Fruit fly (Drosophila melanogaster) whole organism, embryonic: Measurements from ENCODE around the gene CG16985.

Source experiments
- Aef1 ChIP-seq: fragments of 200-800 bp; sonication (Bioruptor generic); IDR thresholded peaks from 3 replicates; pipeline ENCODE4 v1.3.6; 2022; ENCODE audit warnings: missing biosample characterization, missing genetic modification characterization
- BtbVII ChIP-seq: fragments of 200-800 bp; sonication (Bioruptor generic); optimal IDR thresholded peaks from 3 replicates; lab custom pipeline; 2017; ENCODE audit warnings: missing biosample characterization, mild to moderate bottlenecking, missing genetic modification characterization
- CG10147 ChIP-seq: fragments of 200-800 bp; sonication (Bioruptor generic); optimal IDR thresholded peaks from 2 replicates; lab custom pipeline; 2019; ENCODE audit warnings: missing biosample characterization, mild to moderate bottlenecking, missing genetic modification characterization, moderate library complexity
- CG1024 ChIP-seq: fragments of 200-800 bp; sonication (Bioruptor generic); IDR thresholded peaks from 2 replicates; pipeline ENCODE4 v1.3.6; 2022; ENCODE audit warnings: missing biosample characterization, missing genetic modification characterization
- CG11456 ChIP-seq: fragments of 200-800 bp; sonication (Bioruptor generic); IDR thresholded peaks from 3 replicates; pipeline ENCODE4 v1.3.6; 2022; ENCODE audit warnings: missing biosample characterization, missing genetic modification characterization
- CG11695 ChIP-seq: fragments of 200-800 bp; sonication (Bioruptor generic); IDR thresholded peaks from 3 replicates; pipeline ENCODE4 v1.3.6; 2022; ENCODE audit warnings: missing biosample characterization, missing genetic modification characterization
- CG12391 ChIP-seq: fragments of 200-800 bp; sonication (Bioruptor generic); optimal IDR thresholded peaks from 3 replicates; lab custom pipeline; 2018; ENCODE audit warnings: missing biosample characterization, mild to moderate bottlenecking, missing genetic modification characterization, moderate library complexity
- CG12744 ChIP-seq: fragments of 200-800 bp; sonication (Bioruptor generic); optimal IDR thresholded peaks from 2 replicates; lab custom pipeline; 2016; ENCODE audit warnings: missing biosample characterization, missing genetic modification characterization
- CG13123 ChIP-seq: fragments of 200-800 bp; sonication (Bioruptor generic); optimal IDR thresholded peaks from 2 replicates; lab custom pipeline; 2016; ENCODE audit warnings: missing biosample characterization, missing genetic modification characterization
- CG13296 ChIP-seq: fragments of 200-800 bp; sonication (Bioruptor generic); optimal IDR thresholded peaks from 3 replicates; lab custom pipeline; 2018; ENCODE audit warnings: missing biosample characterization, mild to moderate bottlenecking, missing genetic modification characterization
- CG14050 ChIP-seq: fragments of 200-800 bp; sonication (Bioruptor generic); IDR thresholded peaks from 3 replicates; pipeline ENCODE4 v1.3.6; 2022; ENCODE audit warnings: missing biosample characterization, missing genetic modification characterization
- CG14860 ChIP-seq: fragments of 200-800 bp; sonication (Bioruptor generic); IDR thresholded peaks from 3 replicates; pipeline ENCODE4 v1.3.6; 2022; ENCODE audit warnings: missing biosample characterization, missing genetic modification characterization; ENCODE audit not compliant: partially characterized antibody
- CG15696 ChIP-seq: fragments of 200-800 bp; sonication (Bioruptor generic); optimal IDR thresholded peaks from 2 replicates; lab custom pipeline; 2019; ENCODE audit warnings: missing biosample characterization, mild to moderate bottlenecking, missing genetic modification characterization, moderate library complexity
- CG18599 ChIP-seq: fragments of 200-800 bp; sonication (Bioruptor generic); optimal IDR thresholded peaks from 3 replicates; lab custom pipeline; 2017; ENCODE audit warnings: missing biosample characterization, missing genetic modification characterization, mild to moderate bottlenecking, moderate library complexity, missing genetic modification reagents
- CG2199 ChIP-seq: fragments of 200-800 bp; sonication (Bioruptor generic); IDR thresholded peaks from 3 replicates; pipeline ENCODE4 v1.3.6; 2022; ENCODE audit warnings: missing biosample characterization, missing genetic modification characterization
- CG30403 ChIP-seq: fragments of 200-800 bp; sonication (Bioruptor generic); optimal IDR thresholded peaks from 3 replicates; lab custom pipeline; 2016; ENCODE audit warnings: missing biosample characterization, missing genetic modification characterization
- CG31365 ChIP-seq: fragments of 200-800 bp; sonication (Bioruptor generic); optimal IDR thresholded peaks from 2 replicates; lab custom pipeline; 2018; ENCODE audit warnings: missing biosample characterization, mild to moderate bottlenecking, missing genetic modification characterization
- CG34376 ChIP-seq: fragments of 200-800 bp; sonication (Bioruptor generic); optimal IDR thresholded peaks from 2 replicates; lab custom pipeline; 2018; ENCODE audit warnings: missing biosample characterization, mild to moderate bottlenecking, missing genetic modification characterization
- CG3726 ChIP-seq: fragments of 200-800 bp; sonication (Bioruptor generic); IDR thresholded peaks from 3 replicates; pipeline ENCODE4, ENCODE4 v1.3.6; 2022; ENCODE audit warnings: missing biosample characterization, missing genetic modification characterization
- CG3838 ChIP-seq: fragments of 200-800 bp; sonication (Bioruptor generic); optimal IDR thresholded peaks from 3 replicates; lab custom pipeline; 2016; ENCODE audit warnings: missing biosample characterization, missing genetic modification characterization
- CG42726 ChIP-seq: fragments of 200-800 bp; sonication (Bioruptor generic); IDR thresholded peaks from 2 replicates; pipeline ENCODE4 v1.3.6; 2022; ENCODE audit warnings: missing biosample characterization, missing genetic modification characterization; ENCODE audit not compliant: partially characterized antibody
- CG4424 ChIP-seq: fragments of 200-800 bp; sonication (Bioruptor generic); optimal IDR thresholded peaks from 3 replicates; lab custom pipeline; 2016; ENCODE audit warnings: missing biosample characterization, missing genetic modification characterization
- CG6854 ChIP-seq: fragments of 200-800 bp; sonication (Bioruptor generic); optimal IDR thresholded peaks from 3 replicates; lab custom pipeline; 2017; ENCODE audit warnings: missing biosample characterization, mild to moderate bottlenecking, missing genetic modification characterization
- CG9817 ChIP-seq: fragments of 200-800 bp; sonication (Bioruptor generic); optimal IDR thresholded peaks from 2 replicates; lab custom pipeline; 2018; ENCODE audit warnings: missing biosample characterization, mild to moderate bottlenecking, missing genetic modification characterization, moderate library complexity
- Doc3 ChIP-seq: fragments of 200-800 bp; sonication (Bioruptor generic); IDR thresholded peaks from 3 replicates; pipeline ENCODE4 v1.3.6; 2022; ENCODE audit warnings: missing biosample characterization, missing genetic modification characterization; ENCODE audit not compliant: partially characterized antibody
- Hmx ChIP-seq: fragments of 200-800 bp; sonication (Bioruptor generic); optimal IDR thresholded peaks from 2 replicates; lab custom pipeline; 2016; ENCODE audit warnings: missing biosample characterization, missing genetic modification characterization
- Hr39 ChIP-seq: fragments of >200 bp; optimal IDR thresholded peaks from 2 replicates; lab custom pipeline; 2017
- MBD-R2 ChIP-seq: fragments of 200-800 bp; sonication (Bioruptor generic); IDR thresholded peaks from 2 replicates; pipeline ENCODE4 v1.3.6; 2022; ENCODE audit warnings: missing biosample characterization, missing genetic modification characterization
- Max ChIP-seq: fragments of 200-800 bp; sonication (Bioruptor generic); optimal IDR thresholded peaks from 2 replicates; lab custom pipeline; 2016; ENCODE audit warnings: missing biosample characterization, mild to moderate bottlenecking, missing genetic modification characterization
- Neu2 ChIP-seq: fragments of 200-800 bp; sonication (Bioruptor generic); optimal IDR thresholded peaks from 3 replicates; lab custom pipeline; 2016; ENCODE audit warnings: missing biosample characterization, missing genetic modification characterization, borderline replicate concordance
- Optix ChIP-seq: fragments of 200-800 bp; sonication (Bioruptor generic); IDR thresholded peaks from 3 replicates; pipeline ENCODE4 v1.3.6; 2022; ENCODE audit warnings: missing biosample characterization, missing genetic modification characterization
- amos ChIP-seq: fragments of 200-800 bp; sonication (Bioruptor generic); IDR thresholded peaks from 2 replicates; pipeline ENCODE4 v1.3.6; 2022; ENCODE audit warnings: missing biosample characterization, missing genetic modification characterization; ENCODE audit not compliant: partially characterized antibody
- aop ChIP-seq: fragments of 200-800 bp; sonication (Bioruptor generic); IDR thresholded peaks from 2 replicates; pipeline ENCODE4 v1.3.6; 2022; ENCODE audit warnings: missing biosample characterization, missing genetic modification characterization
- ato ChIP-seq: fragments of 200-800 bp; sonication (Bioruptor generic); IDR thresholded peaks from 2 replicates; pipeline ENCODE4 v1.3.6; 2022; ENCODE audit warnings: missing biosample characterization, missing genetic modification characterization; ENCODE audit not compliant: partially characterized antibody
- btn ChIP-seq: fragments of 200-800 bp; sonication (Bioruptor generic); optimal IDR thresholded peaks from 2 replicates; lab custom pipeline; 2016; ENCODE audit warnings: missing biosample characterization, missing genetic modification characterization
- caup ChIP-seq: fragments of 200-800 bp; sonication (Bioruptor generic); optimal IDR thresholded peaks from 3 replicates; lab custom pipeline; 2017; ENCODE audit warnings: missing biosample characterization, mild to moderate bottlenecking, missing genetic modification characterization, moderate library complexity; ENCODE audit not compliant: severe bottlenecking
- chinmo ChIP-seq: fragments of 200-800 bp; sonication (Bioruptor generic); IDR thresholded peaks from 4 replicates; pipeline ENCODE4 v1.3.6; 2022; ENCODE audit warnings: missing biosample characterization, missing genetic modification characterization; ENCODE audit not compliant: partially characterized antibody
- cwo ChIP-seq: fragments of 200-800 bp; sonication (Bioruptor generic); optimal IDR thresholded peaks from 3 replicates; lab custom pipeline; 2017; ENCODE audit warnings: missing biosample characterization, missing genetic modification characterization, mild to moderate bottlenecking, moderate library complexity, missing genetic modification reagents
- dati ChIP-seq: fragments of 200-800 bp; sonication (Bioruptor generic); IDR thresholded peaks from 2 replicates; pipeline ENCODE4 v1.3.6; 2022; ENCODE audit warnings: missing biosample characterization, missing genetic modification characterization
- dm ChIP-seq: fragments of 200-800 bp; sonication (Bioruptor generic); optimal IDR thresholded peaks from 3 replicates; lab custom pipeline; 2016; ENCODE audit warnings: missing biosample characterization, missing genetic modification characterization
- eve ChIP-seq, 2 experiments: fragments of >200 bp; optimal IDR thresholded peaks; 2 replicates each; lab custom pipeline; 2017; ENCODE audit warnings: missing biosample characterization in 2 of 2, missing genetic modification characterization in 2 of 2
- fd96Cb ChIP-seq: fragments of 200-800 bp; sonication (Bioruptor generic); optimal IDR thresholded peaks from 2 replicates; lab custom pipeline; 2018; ENCODE audit warnings: missing biosample characterization, mild to moderate bottlenecking, missing genetic modification characterization, moderate library complexity
- fru ChIP-seq: fragments of >200 bp; optimal IDR thresholded peaks from 2 replicates; lab custom pipeline; 2017
- gsb ChIP-seq: fragments of 200-800 bp; sonication (Bioruptor generic); IDR thresholded peaks from 2 replicates; pipeline ENCODE4 v1.3.6; 2022; ENCODE audit warnings: missing biosample characterization, missing genetic modification characterization
- kah ChIP-seq: fragments of 200-800 bp; sonication (Bioruptor generic); optimal IDR thresholded peaks from 2 replicates; lab custom pipeline; 2018; ENCODE audit warnings: missing biosample characterization, mild to moderate bottlenecking, missing genetic modification characterization
- lov ChIP-seq, 2 experiments: fragments of 200-800 bp in 1 of 2; fragments of >200 bp in 1 of 2; sonication (Bioruptor generic) in 1 of 2; IDR thresholded peaks in 1 of 2; optimal IDR thresholded peaks in 1 of 2; 2 replicates in 1 of 2; 3 replicates in 1 of 2; pipeline versions ENCODE4 v1.3.6 to Lab custom; 2017 to 2022; ENCODE audit warnings: missing biosample characterization in 1 of 2, missing genetic modification characterization in 1 of 2
- mam ChIP-seq: fragments of 200-800 bp; sonication (Bioruptor generic); optimal IDR thresholded peaks from 3 replicates; lab custom pipeline; 2016; ENCODE audit warnings: missing biosample characterization, missing genetic modification characterization
- pfk ChIP-seq: fragments of 200-800 bp; sonication (Bioruptor generic); optimal IDR thresholded peaks from 2 replicates; lab custom pipeline; 2018; ENCODE audit warnings: missing biosample characterization, mild to moderate bottlenecking, missing genetic modification characterization, moderate library complexity
- twi ChIP-seq: fragments of 200-800 bp; optimal IDR thresholded peaks from 2 replicates; lab custom pipeline; 2019; ENCODE audit warnings: missing biosample characterization, mild to moderate bottlenecking, missing genetic modification characterization, moderate library complexity
- wor ChIP-seq: fragments of 200-800 bp; sonication (Bioruptor generic); IDR thresholded peaks from 2 replicates; pipeline ENCODE4 v1.3.6; 2022; ENCODE audit warnings: missing biosample characterization, missing genetic modification characterization

Gene CG16985

dm6 chr3L:2581343-2581825 is 17.7 kb upstream of the CG16985 start (continued):
- peak in 1 of 2 experiments; percentile 80 for TF ChIP-seq eve (GFP tag; optimal IDR thresholded peaks at IDR 0.05; lab: Kevin White, UChicago)
- TF ChIP-seq CG14860 (GFP tag; lab: Robert Waterston, UW) = no peak
- peak; percentile 71 for TF ChIP-seq BtbVII (GFP tag; lab: Kevin White, UChicago)
- no peak for TF ChIP-seq Doc3
- peak; percentile 65 for TF ChIP-seq cwo
- peak; percentile 84 for TF ChIP-seq wor (GFP tag; lab: Robert Waterston, UW)
- TF ChIP-seq CG3838 = no peak
- peak; percentile 84 for TF ChIP-seq CG3726 (GFP tag; lab: Robert Waterston, UW)
- peak; percentile 32 for TF ChIP-seq CG34376 (GFP tag; lab: Kevin White, UChicago)
- peak; percentile 81 for TF ChIP-seq CG6854 (GFP tag; lab: Kevin White, UChicago)
- TF ChIP-seq kah (GFP tag; lab: Kevin White, UChicago) = peak; percentile 61
- peak; percentile 72 for TF ChIP-seq CG31365 (tag; lab: Kevin White, UChicago)
- TF ChIP-seq gsb (GFP tag; lab: Robert Waterston, UW) = peak; percentile 61
- TF ChIP-seq CG30403 (GFP tag; lab: Kevin White, UChicago) = peak; percentile 75
- no peak for TF ChIP-seq amos (GFP tag; lab: Robert Waterston, UW)
- peak; percentile 76 for TF ChIP-seq CG2199
- peak; percentile 7 for TF ChIP-seq Neu2 (GFP tag; lab: Kevin White, UChicago)
- peak; percentile 71 for TF ChIP-seq CG15696 (tag; lab: Kevin White, UChicago)
- no peak for TF ChIP-seq pfk (GFP tag; lab: Kevin White, UChicago)
- peak; percentile 45 for TF ChIP-seq CG12744
- TF ChIP-seq Aef1 (GFP tag; lab: Robert Waterston, UW) = peak; percentile 80
- no peak for TF ChIP-seq lov (optimal IDR thresholded peaks at IDR 0.05; lab: Kevin White, UChicago)
- TF ChIP-seq lov (GFP tag; IDR thresholded peaks at IDR 0.05; lab: Robert Waterston, UW) = peak; percentile 70; the same call in 2 of the 3 replicates
- TF ChIP-seq ato (GFP tag; lab: Robert Waterston, UW) = no peak
- peak; percentile 17 for TF ChIP-seq Hmx (GFP tag; lab: Kevin White, UChicago)
- peak; percentile 46; the same call in 1 of the 2 replicates for TF ChIP-seq aop (GFP tag; lab: Robert Waterston, UW)
- peak; percentile 83 for TF ChIP-seq CG14050 (GFP tag; lab: Robert Waterston, UW)
- peak; percentile 82; the same call in 1 of the 2 replicates for TF ChIP-seq MBD-R2 (GFP tag; lab: Robert Waterston, UW)
- peak; percentile 68 for TF ChIP-seq Max (GFP tag; lab: Kevin White, UChicago)
- TF ChIP-seq CG1024 (GFP tag; lab: Robert Waterston, UW) = peak; percentile 81
- TF ChIP-seq fd96Cb (tag; lab: Kevin White, UChicago) = peak; percentile 90
- TF ChIP-seq CG9817 (tag; lab: Kevin White, UChicago) = peak; percentile 75
- peak; percentile 90 for TF ChIP-seq CG18599
- TF ChIP-seq CG13296 (GFP tag; lab: Kevin White, UChicago) = peak; percentile 71
- TF ChIP-seq Optix (GFP tag; lab: Robert Waterston, UW) = peak; percentile 90
- TF ChIP-seq CG4424 (GFP tag; lab: Kevin White, UChicago) = peak; percentile 73
- TF ChIP-seq caup (GFP tag; lab: Kevin White, UChicago) = peak; percentile 84
- TF ChIP-seq dati (GFP tag; lab: Robert Waterston, UW) = peak; percentile 60
- TF ChIP-seq CG13123 (GFP tag; lab: Kevin White, UChicago) = peak; percentile 17
- no peak for TF ChIP-seq chinmo (GFP tag; lab: Robert Waterston, UW)
- TF ChIP-seq twi (tag; lab: Kevin White, UChicago) = peak; percentile 83
- TF ChIP-seq CG11695 (GFP tag; lab: Robert Waterston, UW) = peak; percentile 77
- TF ChIP-seq dm (GFP tag; lab: Kevin White, UChicago) = peak; percentile 26
- TF ChIP-seq CG11456 (GFP tag; lab: Robert Waterston, UW) = peak; percentile 81
- peak; percentile 77 for TF ChIP-seq CG10147 (GFP tag; lab: Kevin White, UChicago)
- peak; percentile 44 for TF ChIP-seq btn (GFP tag; lab: Kevin White, UChicago)
- TF ChIP-seq fru (lab: Kevin White, UChicago) = no peak
- TF ChIP-seq Hr39 (lab: Kevin White, UChicago) = no peak
- TF ChIP-seq CG12391 (tag; lab: Kevin White, UChicago) = peak; percentile 89
- TF ChIP-seq mam (GFP tag; lab: Kevin White, UChicago) = peak; percentile 80
- TF ChIP-seq CG42726 (GFP tag; lab: Robert Waterston, UW) = no peak
